Worm (Caenorhabditis elegans) whole organism, L3 larva: ENCODE data around the gene clec-42.

Source experiments
- R02D3.7 ChIP-seq: fragments of 150-350 bp; optimal IDR thresholded peaks from 2 replicates; lab custom pipeline; 2014; ENCODE audit warnings: missing biosample characterization, missing genetic modification characterization
- ZK546.5 ChIP-seq: sonication (generic microtip); optimal IDR thresholded peaks from 2 replicates; lab custom pipeline; 2017; ENCODE audit warnings: missing biosample characterization, missing genetic modification characterization
- aly-2 ChIP-seq: fragments of 150-350 bp; optimal IDR thresholded peaks from 2 replicates; lab custom pipeline; 2014; ENCODE audit warnings: missing biosample characterization, missing genetic modification characterization
- ceh-16 ChIP-seq: sonication (generic microtip); optimal IDR thresholded peaks from 2 replicates; lab custom pipeline; 2017; ENCODE audit warnings: missing biosample characterization, missing genetic modification characterization
- ceh-28 ChIP-seq: fragments of 150-350 bp; optimal IDR thresholded peaks from 2 replicates; lab custom pipeline; 2014; ENCODE audit warnings: missing biosample characterization, missing genetic modification reagents, missing genetic modification characterization
- ceh-82 ChIP-seq: fragments of 150-350 bp; optimal IDR thresholded peaks from 2 replicates; lab custom pipeline; 2014; ENCODE audit warnings: missing biosample characterization, missing genetic modification characterization
- ceh-9 ChIP-seq: sonication (generic microtip); optimal IDR thresholded peaks from 2 replicates; lab custom pipeline; 2018; ENCODE audit warnings: missing biosample characterization, missing genetic modification characterization
- daf-12 ChIP-seq: fragments of 150-350 bp; optimal IDR thresholded peaks from 2 replicates; lab custom pipeline; 2014; ENCODE audit warnings: missing biosample characterization, missing genetic modification reagents, missing genetic modification characterization
- egl-27 ChIP-seq: sonication (generic microtip); optimal IDR thresholded peaks from 4 replicates; lab custom pipeline; 2017; ENCODE audit warnings: missing biosample characterization, missing genetic modification reagents, missing genetic modification characterization
- elt-1 ChIP-seq: fragments of 150-350 bp; optimal IDR thresholded peaks from 2 replicates; lab custom pipeline; 2014; ENCODE audit warnings: missing biosample characterization, missing genetic modification characterization
- elt-2 ChIP-seq: sonication (generic microtip); optimal IDR thresholded peaks from 2 replicates; lab custom pipeline; 2016; ENCODE audit warnings: missing genetic modification reagents, mild to moderate bottlenecking, missing genetic modification characterization, missing compliant biosample characterization
- elt-3 ChIP-seq, 3 experiments: fragments of 150-350 bp in 1 of 3; sonication (generic microtip) in 2 of 3; optimal IDR thresholded peaks; 2 replicates in 2 of 3; 4 replicates in 1 of 3; lab custom pipeline; 2014 to 2017; ENCODE audit warnings: missing biosample characterization in 3 of 3, missing genetic modification characterization in 3 of 3
- eor-1 ChIP-seq, 2 experiments: fragments of 150-350 bp; optimal IDR thresholded peaks; 2 replicates each; lab custom pipeline; 2014 to 2018; ENCODE audit warnings: missing biosample characterization in 2 of 2, missing genetic modification characterization in 2 of 2
- fkh-10 ChIP-seq: sonication (generic microtip); optimal IDR thresholded peaks from 2 replicates; lab custom pipeline; 2017; ENCODE audit warnings: missing biosample characterization, missing genetic modification reagents, missing genetic modification characterization
- fkh-2 ChIP-seq: fragments of 150-350 bp; optimal IDR thresholded peaks from 2 replicates; lab custom pipeline; 2014; ENCODE audit warnings: missing biosample characterization, missing genetic modification reagents, missing genetic modification characterization
- fos-1 ChIP-seq: fragments of 150-350 bp; optimal IDR thresholded peaks from 2 replicates; lab custom pipeline; 2014; ENCODE audit warnings: missing biosample characterization, missing genetic modification characterization
- hmg-11 ChIP-seq: sonication (generic microtip); optimal IDR thresholded peaks from 2 replicates; lab custom pipeline; 2016; ENCODE audit warnings: missing genetic modification characterization, missing compliant biosample characterization
- lin-15B ChIP-seq: fragments of 150-350 bp; optimal IDR thresholded peaks from 2 replicates; lab custom pipeline; 2014; ENCODE audit warnings: missing biosample characterization, missing genetic modification characterization
- lin-39 ChIP-seq: fragments of 150-350 bp; optimal IDR thresholded peaks from 2 replicates; lab custom pipeline; 2018; ENCODE audit warnings: missing biosample characterization, missing genetic modification reagents, missing genetic modification characterization
- lsy-12 ChIP-seq: sonication (generic microtip); optimal IDR thresholded peaks from 2 replicates; lab custom pipeline; 2016; ENCODE audit warnings: mild to moderate bottlenecking, missing genetic modification characterization, missing compliant biosample characterization
- mdl-1 ChIP-seq: fragments of 150-350 bp; optimal IDR thresholded peaks from 2 replicates; lab custom pipeline; 2014; ENCODE audit warnings: missing biosample characterization, missing genetic modification characterization
- nfya-1 ChIP-seq: sonication (generic microtip); optimal IDR thresholded peaks from 2 replicates; lab custom pipeline; 2017; ENCODE audit warnings: missing genetic modification characterization, mild to moderate bottlenecking, missing compliant biosample characterization, antibody characterized with exemption, moderate library complexity; ENCODE audit not compliant: insufficient read depth
- nhr-11 ChIP-seq: fragments of 150-350 bp; optimal IDR thresholded peaks from 2 replicates; lab custom pipeline; 2014; ENCODE audit warnings: missing biosample characterization, missing genetic modification characterization
- nhr-12 ChIP-seq: fragments of 150-350 bp; optimal IDR thresholded peaks from 2 replicates; lab custom pipeline; 2014; ENCODE audit warnings: missing biosample characterization, missing genetic modification characterization
- nhr-23 ChIP-seq: fragments of 150-350 bp; optimal IDR thresholded peaks from 2 replicates; lab custom pipeline; 2014; ENCODE audit warnings: missing biosample characterization, missing genetic modification reagents, missing genetic modification characterization
- nhr-237 ChIP-seq: fragments of 150-350 bp; optimal IDR thresholded peaks from 2 replicates; lab custom pipeline; 2014; ENCODE audit warnings: missing biosample characterization, missing genetic modification characterization
- nhr-28 ChIP-seq: fragments of 150-350 bp; optimal IDR thresholded peaks from 2 replicates; lab custom pipeline; 2014; ENCODE audit warnings: missing biosample characterization, missing genetic modification characterization
- nhr-43 ChIP-seq: sonication (generic microtip); optimal IDR thresholded peaks from 2 replicates; lab custom pipeline; 2016; ENCODE audit warnings: mild to moderate bottlenecking, missing genetic modification characterization, missing compliant biosample characterization; ENCODE audit not compliant: poor library complexity, severe bottlenecking
- nhr-67 ChIP-seq: fragments of 150-350 bp; optimal IDR thresholded peaks from 2 replicates; lab custom pipeline; 2014; ENCODE audit warnings: missing biosample characterization, missing genetic modification characterization
- nhr-76 ChIP-seq: fragments of 150-350 bp; sonication (generic microtip); optimal IDR thresholded peaks from 5 replicates; lab custom pipeline; 2014; ENCODE audit warnings: missing biosample characterization, missing genetic modification characterization
- nhr-77 ChIP-seq: fragments of 150-350 bp; optimal IDR thresholded peaks from 2 replicates; lab custom pipeline; 2014; ENCODE audit warnings: missing biosample characterization, missing genetic modification characterization
- pha-4 ChIP-seq: fragments of 150-350 bp; optimal IDR thresholded peaks from 2 replicates; lab custom pipeline; 2014; ENCODE audit warnings: missing biosample characterization, missing genetic modification reagents, missing genetic modification characterization
- pqm-1 ChIP-seq: fragments of 150-350 bp; optimal IDR thresholded peaks from 2 replicates; lab custom pipeline; 2017; ENCODE audit warnings: missing biosample characterization, missing genetic modification characterization, inconsistent platforms
- sea-2 ChIP-seq: fragments of 150-350 bp; sonication (generic microtip); optimal IDR thresholded peaks from 4 replicates; lab custom pipeline; 2014; ENCODE audit warnings: missing biosample characterization, missing genetic modification reagents, missing genetic modification characterization
- skn-1 ChIP-seq: fragments of 150-350 bp; optimal IDR thresholded peaks from 2 replicates; lab custom pipeline; 2014; ENCODE audit warnings: missing biosample characterization, missing genetic modification characterization
- snpc-4 ChIP-seq: fragments of 150-350 bp; optimal IDR thresholded peaks from 2 replicates; lab custom pipeline; 2014; ENCODE audit warnings: missing biosample characterization, missing genetic modification characterization
- unc-39 ChIP-seq: sonication (generic microtip); optimal IDR thresholded peaks from 4 replicates; lab custom pipeline; 2017; ENCODE audit warnings: missing biosample characterization, missing genetic modification characterization
- unc-62 ChIP-seq: fragments of 150-350 bp; sonication (generic microtip); optimal IDR thresholded peaks from 4 replicates; lab custom pipeline; 2014; ENCODE audit warnings: missing biosample characterization, missing genetic modification reagents, missing genetic modification characterization
- zag-1 ChIP-seq: fragments of 150-350 bp; optimal IDR thresholded peaks from 2 replicates; lab custom pipeline; 2014; ENCODE audit warnings: missing biosample characterization, missing genetic modification characterization
- ztf-11 ChIP-seq: fragments of 150-350 bp; optimal IDR thresholded peaks from 2 replicates; lab custom pipeline; 2014; ENCODE audit warnings: missing biosample characterization, missing genetic modification characterization

The clec-42 gene

DNA sequence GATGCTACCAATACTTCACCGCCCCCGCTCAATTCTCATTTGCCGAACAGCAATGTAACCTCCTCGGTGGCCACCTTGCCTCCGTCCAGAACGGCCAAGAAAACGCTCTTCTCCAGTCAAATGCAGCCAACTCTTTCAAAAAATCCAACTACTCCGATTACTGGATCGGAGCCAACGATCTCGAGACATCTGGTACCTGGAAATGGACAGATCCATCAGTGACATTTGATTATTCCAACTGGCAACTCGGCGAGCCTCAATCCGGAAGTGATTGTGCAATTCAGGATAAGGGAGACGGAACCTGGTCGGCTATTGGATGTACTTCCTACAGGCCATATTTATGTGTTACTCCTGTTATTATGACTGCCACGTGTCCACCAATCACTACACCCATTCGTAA is 33.0 kb upstream of the clec-42 start:
- TF ChIP-seq ceh-28 (no peak), eor-1 (tag; optimal IDR thresholded peaks at IDR 0.05; lab: Kevin White, UChicago) (no peak), fos-1 (tag; lab: Kevin White, UChicago) (no peak), nhr-67 (tag; lab: Kevin White, UChicago) (no peak), egl-27 (no peak), nhr-76 (tag; lab: Kevin White, UChicago) (no peak), ceh-16 (tag; lab: Kevin White, UChicago) (no peak), unc-62 (GFP tag; lab: Kevin White, UChicago) (no peak), R02D3.7 (no peak), elt-3 (tag; optimal IDR thresholded peaks at IDR 0.05; lab: Kevin White, UChicago) (no peak), nhr-237 (tag; lab: Kevin White, UChicago) (no peak), ceh-9 (tag; lab: Kevin White, UChicago) (no peak)

DNA sequence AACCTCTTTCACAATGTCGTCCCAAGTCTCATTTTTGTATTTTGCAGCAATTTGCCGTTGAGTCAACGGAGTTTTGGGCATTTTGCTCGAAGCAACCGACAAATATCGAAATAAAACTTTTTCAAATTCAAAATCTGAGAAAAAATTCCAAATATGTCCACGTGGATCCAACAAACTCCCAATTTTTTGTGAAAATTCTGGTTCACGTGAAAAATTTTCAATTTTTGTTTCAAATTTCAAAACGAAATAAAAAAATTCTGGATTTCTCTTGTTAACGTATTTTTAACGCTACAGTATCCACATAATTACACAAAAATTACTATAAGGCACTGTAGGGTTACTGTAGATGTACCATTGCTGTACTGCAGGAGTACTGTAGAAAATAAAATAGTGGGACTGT is 30.0 kb upstream of the clec-42 start, which contains the start of gene C14A6.13:
Gene C14A6.13 (minus strand): TSS at position 101 of the 400 bp plus-strand sequence.
- TF ChIP-seq elt-1 (tag; lab: Kevin White, UChicago) (no peak), nhr-23 (tag; lab: Kevin White, UChicago) (no peak), ZK546.5 (tag; lab: Kevin White, UChicago) (no peak), ceh-28 (no peak), pha-4 (tag; lab: Kevin White, UChicago) (no peak), nhr-77 (no peak), daf-12 (tag; lab: Kevin White, UChicago) (no peak), nhr-43 (no peak), fos-1 (tag; lab: Kevin White, UChicago) (no peak), nhr-28 (tag; lab: Kevin White, UChicago) (no peak), nfya-1 (tag; lab: Kevin White, UChicago) (no peak), zag-1 (tag; lab: Kevin White, UChicago) (no peak), fkh-2 (tag; lab: Kevin White, UChicago) (no peak)

DNA sequence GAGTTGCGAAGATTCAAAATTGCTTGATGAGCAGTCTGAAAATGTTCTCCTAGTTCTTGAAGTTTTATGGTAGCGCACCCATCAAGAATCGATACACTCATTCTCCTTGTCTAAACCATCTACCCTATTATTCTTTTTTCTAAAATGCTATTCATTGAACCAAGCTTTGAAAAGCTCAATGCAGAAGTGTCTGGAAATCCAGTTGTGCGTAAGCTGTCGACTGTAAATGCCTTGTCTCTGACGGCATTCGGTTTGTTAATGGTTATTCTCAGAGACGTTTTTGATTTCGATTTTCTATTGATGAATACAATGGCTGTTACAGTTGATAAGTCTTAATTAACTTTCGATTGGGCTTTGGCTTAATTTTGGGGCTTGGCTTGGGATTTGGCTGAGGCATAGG is 28.6 kb upstream of the clec-42 start, which contains the start of gene C14A6.12:
Gene C14A6.12 (minus strand): TSS at position 101 of the 400 bp plus-strand sequence.
- TF ChIP-seq nhr-67 (tag; lab: Kevin White, UChicago) (no peak), elt-2 (tag; lab: Kevin White, UChicago) (no peak), fkh-10 (GFP tag; lab: Kevin White, UChicago) (no peak), daf-12 (tag; lab: Kevin White, UChicago) (no peak), egl-27 (no peak), lin-39 (tag; lab: Kevin White, UChicago) (no peak), fkh-2 (tag; lab: Kevin White, UChicago) (no peak), mdl-1 (tag; lab: Kevin White, UChicago) (no peak), aly-2 (tag; lab: Kevin White, UChicago) (no peak), nhr-23 (tag; lab: Kevin White, UChicago) (no peak), ceh-9 (tag; lab: Kevin White, UChicago) (no peak), ceh-82 (tag; lab: Kevin White, UChicago) (no peak), elt-3 (tag; optimal IDR thresholded peaks at IDR 0.05; lab: Kevin White, UChicago) (no peak), unc-62 (GFP tag; lab: Kevin White, UChicago) (no peak), ztf-11 (no peak), skn-1 (tag; lab: Kevin White, UChicago) (no peak), nhr-43 (no peak), lsy-12 (tag; lab: Kevin White, UChicago) (no peak), lin-15B (tag; lab: Kevin White, UChicago) (no peak), eor-1 (tag; optimal IDR thresholded peaks at IDR 0.05; lab: Kevin White, UChicago) (no peak)

DNA sequence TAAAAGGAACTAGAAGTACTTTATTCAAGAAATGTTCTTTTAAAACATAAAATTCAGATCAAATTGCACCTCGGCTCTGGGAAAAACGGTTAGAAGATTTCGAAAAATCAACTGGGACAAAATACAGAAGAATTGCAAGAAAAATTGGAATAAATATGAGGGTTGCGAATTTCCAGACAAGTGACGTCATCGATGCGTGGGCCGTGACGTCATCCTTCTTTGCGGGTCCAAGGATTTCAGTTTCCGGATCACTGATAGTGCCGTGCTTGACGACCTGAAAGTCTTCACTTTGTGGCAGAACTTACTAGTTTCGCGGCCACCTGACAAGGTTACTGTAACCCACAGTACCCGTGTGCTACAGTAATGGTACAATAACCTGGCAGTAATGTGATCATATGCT is 27.8 kb upstream of the clec-42 start:
- TF ChIP-seq nhr-12 (tag; lab: Kevin White, UChicago) = no peak
- TF ChIP-seq ceh-16 (tag; lab: Kevin White, UChicago) = no peak

DNA sequence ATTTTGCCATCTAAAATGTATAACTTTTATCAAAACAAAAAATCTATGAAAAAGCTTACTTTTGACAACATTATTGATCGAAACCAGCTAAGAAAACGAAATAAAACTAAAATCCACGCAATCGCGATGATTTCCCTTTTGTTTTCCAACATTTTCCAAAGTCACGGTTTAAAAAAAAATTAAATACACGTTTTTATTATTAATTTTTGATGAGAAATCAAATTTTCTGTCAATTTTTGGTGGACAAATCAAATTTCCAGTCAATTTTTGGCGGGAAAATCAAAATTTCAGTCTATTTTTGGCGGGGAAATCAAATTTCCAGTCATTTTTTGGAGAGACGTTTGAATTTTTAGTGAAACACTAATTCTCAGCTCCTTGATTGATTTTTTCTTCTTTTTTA is 26.5 kb upstream of the clec-42 start, which contains the start of gene C14A6.5:
Gene C14A6.5 (minus strand): TSS at position 101 of the 400 bp plus-strand sequence.
- no peak for TF ChIP-seq hmg-11 (tag; lab: Kevin White, UChicago)
- no peak for TF ChIP-seq elt-1 (tag; lab: Kevin White, UChicago)
- TF ChIP-seq pqm-1 (tag; lab: Kevin White, UChicago) = no peak
- TF ChIP-seq elt-3 (tag; optimal IDR thresholded peaks at IDR 0.05; lab: Kevin White, UChicago) = no peak
- TF ChIP-seq unc-39 (tag; lab: Kevin White, UChicago) = no peak
- no peak for TF ChIP-seq eor-1 (tag; optimal IDR thresholded peaks at IDR 0.05; lab: Kevin White, UChicago)
- no peak for TF ChIP-seq sea-2 (GFP tag; lab: Kevin White, UChicago)
- TF ChIP-seq lsy-12 (tag; lab: Kevin White, UChicago) = no peak
- no peak for TF ChIP-seq nhr-28 (tag; lab: Kevin White, UChicago)
- no peak for TF ChIP-seq snpc-4 (tag; lab: Kevin White, UChicago)
- no peak for TF ChIP-seq ceh-9 (tag; lab: Kevin White, UChicago)
- no peak for TF ChIP-seq nhr-11 (tag; lab: Kevin White, UChicago)
